Fruit fly (Drosophila melanogaster) whole organism, prepupa: ENCODE measurements around the gene SerRS.

ENCODE experiments used
- Blimp-1 ChIP-seq: fragments of 200-800 bp; sonication (Bioruptor generic); optimal IDR thresholded peaks from 3 replicates; lab custom pipeline; 2017; ENCODE audit warnings: missing biosample characterization, missing genetic modification characterization, mild to moderate bottlenecking, moderate library complexity, missing genetic modification reagents
- CG10631 ChIP-seq: fragments of 200-800 bp; sonication (Bioruptor generic); optimal IDR thresholded peaks from 2 replicates; lab custom pipeline; 2016; ENCODE audit warnings: missing biosample characterization, missing genetic modification characterization
- CG10669 ChIP-seq: fragments of 200-800 bp; sonication (Bioruptor generic); optimal IDR thresholded peaks from 3 replicates; lab custom pipeline; 2018; ENCODE audit warnings: missing biosample characterization, mild to moderate bottlenecking, missing genetic modification characterization, moderate library complexity
- CG11762 ChIP-seq: fragments of 200-800 bp; sonication (Bioruptor generic); optimal IDR thresholded peaks from 3 replicates; lab custom pipeline; 2016; ENCODE audit warnings: missing biosample characterization, missing genetic modification characterization; ENCODE audit not compliant: insufficient read depth
- CG11902 ChIP-seq: fragments of 200-800 bp; sonication (Bioruptor generic); optimal IDR thresholded peaks from 3 replicates; lab custom pipeline; 2016; ENCODE audit warnings: missing biosample characterization, missing genetic modification characterization
- CG15336 ChIP-seq: fragments of 200-800 bp; sonication (Bioruptor generic); IDR thresholded peaks from 2 replicates; pipeline ENCODE4 v1.3.6; 2022; ENCODE audit warnings: missing biosample characterization, missing genetic modification characterization
- CG1621 ChIP-seq: fragments of 200-800 bp; sonication (Bioruptor generic); optimal IDR thresholded peaks from 3 replicates; lab custom pipeline; 2018; ENCODE audit warnings: missing biosample characterization, mild to moderate bottlenecking, missing genetic modification characterization
- CG16779 ChIP-seq: fragments of 200-800 bp; sonication (Bioruptor generic); optimal IDR thresholded peaks from 3 replicates; lab custom pipeline; 2017; ENCODE audit warnings: missing biosample characterization, mild to moderate bottlenecking, missing genetic modification characterization
- CG3032 ChIP-seq: fragments of 200-800 bp; optimal IDR thresholded peaks from 2 replicates; lab custom pipeline; 2019; ENCODE audit warnings: missing biosample characterization, mild to moderate bottlenecking, missing genetic modification characterization, moderate library complexity
- CG31627 ChIP-seq: fragments of 200-800 bp; sonication (Bioruptor generic); optimal IDR thresholded peaks from 3 replicates; lab custom pipeline; 2016; ENCODE audit warnings: missing biosample characterization, missing genetic modification characterization
- CG32006 ChIP-seq: fragments of 200-800 bp; sonication (Bioruptor generic); optimal IDR thresholded peaks from 3 replicates; lab custom pipeline; 2017; ENCODE audit warnings: missing biosample characterization, mild to moderate bottlenecking, missing genetic modification characterization
- CG34406 ChIP-seq: fragments of 200-800 bp; sonication (Bioruptor generic); optimal IDR thresholded peaks from 3 replicates; lab custom pipeline; 2016; ENCODE audit warnings: missing biosample characterization, missing genetic modification characterization
- CG3919 ChIP-seq: fragments of 200-800 bp; sonication (Bioruptor generic); optimal IDR thresholded peaks from 3 replicates; lab custom pipeline; 2016; ENCODE audit warnings: missing biosample characterization, missing genetic modification characterization
- CG4318 ChIP-seq: fragments of 200-800 bp; sonication (Bioruptor generic); optimal IDR thresholded peaks from 3 replicates; lab custom pipeline; 2017; ENCODE audit warnings: missing biosample characterization, mild to moderate bottlenecking, missing genetic modification characterization
- CG6163 ChIP-seq: fragments of 200-800 bp; sonication (Bioruptor generic); IDR thresholded peaks from 3 replicates; pipeline ENCODE4 v1.3.6; 2022; ENCODE audit warnings: missing biosample characterization, missing genetic modification characterization
- CG6276 ChIP-seq: fragments of 200-800 bp; sonication (Bioruptor generic); optimal IDR thresholded peaks from 2 replicates; lab custom pipeline; 2017; ENCODE audit warnings: missing biosample characterization, mild to moderate bottlenecking, missing genetic modification characterization
- CG6808 ChIP-seq: fragments of 200-800 bp; sonication (Bioruptor generic); optimal IDR thresholded peaks from 3 replicates; lab custom pipeline; 2017; ENCODE audit warnings: missing biosample characterization, missing genetic modification characterization, mild to moderate bottlenecking, moderate library complexity, missing genetic modification reagents
- CG6854 ChIP-seq: fragments of 200-800 bp; sonication (Bioruptor generic); optimal IDR thresholded peaks from 2 replicates; lab custom pipeline; 2017; ENCODE audit warnings: missing biosample characterization, mild to moderate bottlenecking, missing genetic modification characterization
- CG7368 ChIP-seq: fragments of 200-800 bp; sonication (Bioruptor generic); optimal IDR thresholded peaks from 3 replicates; lab custom pipeline; 2016; ENCODE audit warnings: missing biosample characterization, missing genetic modification characterization
- CG8119 ChIP-seq: fragments of 200-800 bp; sonication (Bioruptor generic); IDR thresholded peaks from 3 replicates; pipeline ENCODE4 v1.3.6; 2022; ENCODE audit warnings: missing biosample characterization, missing genetic modification characterization
- CG8319 ChIP-seq: fragments of 200-800 bp; sonication (Bioruptor generic); optimal IDR thresholded peaks from 3 replicates; lab custom pipeline; 2016; ENCODE audit warnings: missing biosample characterization, missing genetic modification characterization
- CG8632 ChIP-seq: fragments of 200-800 bp; sonication (Bioruptor generic); optimal IDR thresholded peaks from 3 replicates; lab custom pipeline; 2016; ENCODE audit warnings: missing biosample characterization, missing genetic modification characterization
- CG9139 ChIP-seq: fragments of 200-800 bp; sonication (Bioruptor generic); optimal IDR thresholded peaks from 3 replicates; lab custom pipeline; 2017; ENCODE audit warnings: missing biosample characterization, mild to moderate bottlenecking, missing genetic modification characterization
- Eip75B ChIP-seq: fragments of 200-800 bp; sonication (Bioruptor generic); optimal IDR thresholded peaks from 3 replicates; lab custom pipeline; 2016; ENCODE audit warnings: missing biosample characterization, missing genetic modification characterization
- Eip93F ChIP-seq: fragments of 200-800 bp; sonication (Bioruptor generic); optimal IDR thresholded peaks from 2 replicates; lab custom pipeline; 2016; ENCODE audit warnings: missing biosample characterization, mild to moderate bottlenecking, missing genetic modification characterization
- Ets96B ChIP-seq: fragments of 200-800 bp; optimal IDR thresholded peaks from 2 replicates; lab custom pipeline; 2019; ENCODE audit warnings: missing biosample characterization, mild to moderate bottlenecking, missing genetic modification characterization, moderate library complexity
- Hr39 ChIP-seq: fragments of 200-800 bp; sonication (Bioruptor generic); optimal IDR thresholded peaks from 2 replicates; lab custom pipeline; 2016; ENCODE audit warnings: missing biosample characterization, missing genetic modification characterization
- Hr4 ChIP-seq: fragments of 200-800 bp; sonication (Bioruptor generic); optimal IDR thresholded peaks from 3 replicates; lab custom pipeline; 2016; ENCODE audit warnings: missing biosample characterization, missing genetic modification characterization
- Lpt ChIP-seq: fragments of 200-800 bp; sonication (Bioruptor generic); optimal IDR thresholded peaks from 3 replicates; lab custom pipeline; 2016; ENCODE audit warnings: missing biosample characterization, missing genetic modification characterization
- Met ChIP-seq: fragments of 200-800 bp; sonication (Bioruptor generic); optimal IDR thresholded peaks from 3 replicates; lab custom pipeline; 2016; ENCODE audit warnings: missing biosample characterization, missing genetic modification characterization
- OdsH ChIP-seq: fragments of 200-800 bp; sonication (Bioruptor generic); optimal IDR thresholded peaks from 3 replicates; lab custom pipeline; 2016; ENCODE audit warnings: missing biosample characterization, missing genetic modification characterization
- Smox ChIP-seq: fragments of 200-800 bp; sonication (Bioruptor generic); optimal IDR thresholded peaks from 3 replicates; lab custom pipeline; 2016; ENCODE audit warnings: missing biosample characterization, missing genetic modification characterization
- Sox102F ChIP-seq: fragments of 200-800 bp; sonication (Bioruptor generic); optimal IDR thresholded peaks from 2 replicates; lab custom pipeline; 2016; ENCODE audit warnings: missing biosample characterization, mild to moderate bottlenecking, missing genetic modification characterization
- Sox14 ChIP-seq: fragments of 200-800 bp; sonication (Bioruptor generic); optimal IDR thresholded peaks from 3 replicates; lab custom pipeline; 2016; ENCODE audit warnings: missing biosample characterization, missing genetic modification characterization
- Sox15 ChIP-seq: fragments of 200-800 bp; sonication (Bioruptor generic); optimal IDR thresholded peaks from 3 replicates; lab custom pipeline; 2016; ENCODE audit warnings: missing biosample characterization, missing genetic modification characterization
- acj6 ChIP-seq: fragments of 200-800 bp; sonication (Bioruptor generic); optimal IDR thresholded peaks from 3 replicates; lab custom pipeline; 2016; ENCODE audit warnings: missing biosample characterization, missing genetic modification characterization
- cyc ChIP-seq: fragments of 200-800 bp; sonication (Bioruptor generic); optimal IDR thresholded peaks from 3 replicates; lab custom pipeline; 2016; ENCODE audit warnings: missing biosample characterization, missing genetic modification characterization
- dac ChIP-seq: fragments of 200-800 bp; sonication (Bioruptor generic); optimal IDR thresholded peaks from 2 replicates; lab custom pipeline; 2017; ENCODE audit warnings: missing biosample characterization, mild to moderate bottlenecking, missing genetic modification characterization
- eg ChIP-seq: fragments of 200-800 bp; sonication (Bioruptor generic); IDR thresholded peaks from 3 replicates; pipeline ENCODE4 v1.3.6; 2022; ENCODE audit warnings: missing biosample characterization, missing genetic modification characterization
- fd59A ChIP-seq: fragments of 200-800 bp; sonication (Bioruptor generic); optimal IDR thresholded peaks from 2 replicates; lab custom pipeline; 2017; ENCODE audit warnings: missing biosample characterization, mild to moderate bottlenecking, missing genetic modification characterization, missing genetic modification reagents
- fkh ChIP-seq: fragments of 200-800 bp; sonication (Bioruptor generic); optimal IDR thresholded peaks from 3 replicates; lab custom pipeline; 2017; ENCODE audit warnings: missing biosample characterization, mild to moderate bottlenecking, missing genetic modification characterization, moderate library complexity
- net ChIP-seq: fragments of 200-800 bp; sonication (Bioruptor generic); optimal IDR thresholded peaks from 3 replicates; lab custom pipeline; 2016; ENCODE audit warnings: missing biosample characterization, missing genetic modification characterization
- pdm3 ChIP-seq: fragments of 200-800 bp; sonication (Bioruptor generic); optimal IDR thresholded peaks from 3 replicates; lab custom pipeline; 2016; ENCODE audit warnings: missing biosample characterization, missing genetic modification characterization
- salr ChIP-seq, 2 experiments: fragments of 200-800 bp; sonication (Bioruptor generic); optimal IDR thresholded peaks; 3 replicates each; lab custom pipeline; 2016 to 2018; ENCODE audit warnings: missing biosample characterization in 2 of 2, missing genetic modification characterization in 2 of 2, mild to moderate bottlenecking in 1 of 2
- spab ChIP-seq: fragments of 200-800 bp; sonication (Bioruptor generic); optimal IDR thresholded peaks from 2 replicates; lab custom pipeline; 2017; ENCODE audit warnings: missing biosample characterization, mild to moderate bottlenecking, missing genetic modification characterization, missing genetic modification reagents
- ss ChIP-seq, 2 experiments: fragments of 200-800 bp; sonication (Bioruptor generic); optimal IDR thresholded peaks; 2 replicates in 1 of 2; 3 replicates in 1 of 2; lab custom pipeline; 2017 to 2018; ENCODE audit warnings: mild to moderate bottlenecking in 2 of 2, missing biosample characterization in 2 of 2, missing genetic modification characterization in 2 of 2, moderate library complexity in 1 of 2
- svp ChIP-seq: fragments of 200-800 bp; sonication (Bioruptor generic); peaks from one replicate; lab custom pipeline; 2016; ENCODE audit warnings: missing biosample characterization, missing genetic modification characterization
- topi ChIP-seq: fragments of 200-800 bp; sonication (Bioruptor generic); optimal IDR thresholded peaks from 3 replicates; lab custom pipeline; 2016; ENCODE audit warnings: missing biosample characterization, missing genetic modification characterization
- vri ChIP-seq: fragments of 200-800 bp; sonication (Bioruptor generic); optimal IDR thresholded peaks from 3 replicates; lab custom pipeline; 2016; ENCODE audit warnings: missing biosample characterization, mild to moderate bottlenecking, missing genetic modification characterization

SerRS gene

DNA sequence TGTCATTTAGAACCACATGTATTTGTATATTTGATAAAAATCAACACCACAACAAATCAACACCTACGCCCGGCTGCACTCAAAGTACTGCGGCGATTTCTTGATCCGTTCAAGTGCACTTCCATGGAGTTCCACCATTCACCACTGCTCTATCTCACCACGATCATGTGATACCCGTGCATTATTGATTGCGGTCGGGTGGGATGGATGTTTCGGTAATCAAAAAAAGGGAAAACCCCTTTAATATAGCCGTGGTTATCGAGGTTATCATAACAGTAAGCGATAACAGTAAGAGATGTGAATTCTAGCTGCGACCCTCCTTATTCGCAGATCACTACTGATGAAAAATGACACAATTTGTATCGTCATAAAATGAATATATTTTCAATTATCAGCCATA is 19.0 kb downstream of the SerRS start, which contains the start of the genes CG17224 and CG17264:
TSS of gene CG17224 (minus strand) at position 97 of the 400 bp plus-strand sequence.
TSS of gene CG17264 (plus strand) at position 297 of the 400 bp plus-strand sequence.
- TF ChIP-seq svp (GFP tag; lab: Kevin White, UChicago), result peak; percentile 83
- no peak for TF ChIP-seq CG11902 (GFP tag; lab: Kevin White, UChicago)

dm6 chr2L:3012780-3013179 is 24.4 kb downstream of the SerRS start:
- TF ChIP-seq CG32006 (GFP tag; lab: Kevin White, UChicago) (peak; percentile 86), CG3919 (GFP tag; lab: Kevin White, UChicago) (peak; percentile 70), CG31627 (peak; percentile 37), CG7368 (GFP tag; lab: Kevin White, UChicago) (no peak), ss (GFP tag; optimal IDR thresholded peaks at IDR 0.05; lab: Kevin White, UChicago) (peak in 1 of 2 experiments; percentile 9), Eip93F (GFP tag; lab: Kevin White, UChicago) (no peak), dac (GFP tag; lab: Kevin White, UChicago) (peak; percentile 42), CG6854 (GFP tag; lab: Kevin White, UChicago) (no peak), CG11762 (peak; percentile 37), CG8632 (GFP tag; lab: Kevin White, UChicago) (peak; percentile 42), CG34406 (GFP tag; lab: Kevin White, UChicago) (peak; percentile 35), Smox (GFP tag; lab: Kevin White, UChicago) (no peak), CG6808 (GFP tag; lab: Kevin White, UChicago) (no peak), Met (no peak), Sox15 (GFP tag; lab: Kevin White, UChicago) (no peak), Sox14 (GFP tag; lab: Kevin White, UChicago) (peak; percentile 60), spab (GFP tag; lab: Kevin White, UChicago) (no peak), CG3032 (tag; lab: Kevin White, UChicago) (peak; percentile 33), CG16779 (tag; lab: Kevin White, UChicago) (peak; percentile 18), Hr39 (GFP tag; lab: Kevin White, UChicago) (peak; percentile 48), Sox102F (GFP tag; lab: Kevin White, UChicago) (peak; percentile 39), CG8119 (peak; percentile 76), cyc (peak; percentile 24), eg (GFP tag; lab: Robert Waterston, UW) (peak; percentile 82), salr (GFP tag; optimal IDR thresholded peaks at IDR 0.05; lab: Kevin White, UChicago) (peak in 1 of 2 experiments; percentile 61), topi (GFP tag; lab: Kevin White, UChicago) (peak; percentile 54), Lpt (GFP tag; lab: Kevin White, UChicago) (peak; percentile 71), Hr4 (peak; percentile 83), CG6276 (peak; percentile 72), CG4318 (GFP tag; lab: Kevin White, UChicago) (no peak), acj6 (no peak), vri (GFP tag; lab: Kevin White, UChicago) (peak; percentile 12), CG6163 (GFP tag; lab: Robert Waterston, UW) (peak; percentile 89), CG11902 (GFP tag; lab: Kevin White, UChicago) (no peak), Eip75B (peak; percentile 41), pdm3 (peak; percentile 62), net (GFP tag; lab: Kevin White, UChicago) (peak; percentile 67), fkh (GFP tag; lab: Kevin White, UChicago) (no peak), Blimp-1 (GFP tag; lab: Kevin White, UChicago) (no peak), Ets96B (tag; lab: Kevin White, UChicago) (peak; percentile 46), CG1621 (tag; lab: Kevin White, UChicago) (peak; percentile 21), CG10669 (GFP tag; lab: Kevin White, UChicago) (no peak), CG15336 (GFP tag; lab: Robert Waterston, UW) (peak; percentile 70), fd59A (GFP tag; lab: Kevin White, UChicago) (peak; percentile 27), CG10631 (no peak), OdsH (GFP tag; lab: Kevin White, UChicago) (no peak), CG9139 (GFP tag; lab: Kevin White, UChicago) (no peak), CG8319 (GFP tag; lab: Kevin White, UChicago) (no peak)
